Fruit fly (Drosophila melanogaster): ENCODE results near the gene vsg.

- TF ChIP-seq Hr78 (GFP tag; optimal IDR thresholded peaks at IDR 0.05) (no peak), Abd-B (GFP tag; optimal IDR thresholded peaks at IDR 0.05) (no peak), dl (GFP tag; optimal IDR thresholded peaks at IDR 0.05; ENCODE audit: insufficient read depth in 1 of 2, partially characterized antibody in 2 of 2) (no peak), h (GFP tag; optimal IDR thresholded peaks at IDR 0.05) (peak; percentile 30), br (GFP tag; optimal IDR thresholded peaks at IDR 0.05) (no peak), rgr (GFP tag; optimal IDR thresholded peaks at IDR 0.05) (no peak), Dfd (GFP tag; optimal IDR thresholded peaks at IDR 0.05) (no peak), CrebA (GFP tag; optimal IDR thresholded peaks at IDR 0.05; ENCODE audit: borderline replicate concordance) (no peak), lola (GFP tag; optimal IDR thresholded peaks at IDR 0.05) (no peak), woc (GFP tag; optimal IDR thresholded peaks at IDR 0.05) (no peak), Mio (GFP tag; optimal IDR thresholded peaks at IDR 0.05) (no peak), ey (GFP tag; optimal IDR thresholded peaks at IDR 0.05) (peak; percentile 1)
These were observed 51.0 kb downstream of the vsg start for dm6 chr3L:9764915-9765709.

All from whole organism, wandering third instar larva.